Worm (Caenorhabditis elegans): ENCODE results near the gene agmo-1.

agmo-1 gene

ce11 chrIII:12773753-12774152 lies 24.6 kb downstream of the agmo-1 start:
- TF ChIP-seq blmp-1 (tag; optimal IDR thresholded peaks at IDR 0.05; ENCODE audit: insufficient read depth) (no peak), fos-1 (tag; optimal IDR thresholded peaks at IDR 0.05) (no peak), sma-3 (GFP tag; optimal IDR thresholded peaks at IDR 0.05) (no peak), nhr-23 (tag; optimal IDR thresholded peaks at IDR 0.05) (no peak), lin-13 (GFP tag; optimal IDR thresholded peaks at IDR 0.05) (no peak), skn-1 (tag; optimal IDR thresholded peaks at IDR 0.05) (no peak), nhr-11 (tag; optimal IDR thresholded peaks at IDR 0.05) (no peak), egl-27 (tag; optimal IDR thresholded peaks at IDR 0.05) (no peak), F13H6.1 (tag; optimal IDR thresholded peaks at IDR 0.05) (no peak)

- TF ChIP-seq nhr-6 (tag; optimal IDR thresholded peaks at IDR 0.05) (no peak), fos-1 (tag; optimal IDR thresholded peaks at IDR 0.05) (no peak), unc-39 (tag; optimal IDR thresholded peaks at IDR 0.05) (no peak), elt-3 (tag; optimal IDR thresholded peaks at IDR 0.05) (no peak), R02D3.7 (tag; optimal IDR thresholded peaks at IDR 0.05) (no peak), aly-2 (tag; optimal IDR thresholded peaks at IDR 0.05) (no peak), lsy-2 (tag; optimal IDR thresholded peaks at IDR 0.05) (no peak), crh-2 (tag; optimal IDR thresholded peaks at IDR 0.05) (no peak), ceh-82 (tag; optimal IDR thresholded peaks at IDR 0.05) (no peak), nhr-237 (tag; optimal IDR thresholded peaks at IDR 0.05) (no peak), egl-27 (tag; optimal IDR thresholded peaks at IDR 0.05) (no peak), mab-5 (tag; optimal IDR thresholded peaks at IDR 0.05) (no peak), ama-1 (optimal IDR thresholded peaks at IDR 0.05) (no peak), peb-1 (tag; optimal IDR thresholded peaks at IDR 0.05) (no peak), sem-4 (tag; optimal IDR thresholded peaks at IDR 0.05) (no peak), gmeb-1 (tag; optimal IDR thresholded peaks at IDR 0.05) (no peak), sma-3 (GFP tag; optimal IDR thresholded peaks at IDR 0.05) (no peak), snpc-4 (tag; optimal IDR thresholded peaks at IDR 0.05) (no peak), nhr-21 (tag; optimal IDR thresholded peaks at IDR 0.05) (no peak), ztf-11 (tag; optimal IDR thresholded peaks at IDR 0.05) (no peak)
These were observed 34.1 kb downstream of the agmo-1 start, which contains the start of the genes irld-19 and irld-61 for ce11 chrIII:12764241-12764640. irld-19 (minus strand) TSS chrIII:12764341. irld-61 (plus strand) TSS chrIII:12764553.

- no peak for TF ChIP-seq nhr-237 (tag; optimal IDR thresholded peaks at IDR 0.05)
- TF ChIP-seq dmd-4 (tag; optimal IDR thresholded peaks at IDR 0.05): no peak
- no peak for TF ChIP-seq lsy-2 (tag; optimal IDR thresholded peaks at IDR 0.05)
- no peak for TF ChIP-seq F13H6.1 (tag; optimal IDR thresholded peaks at IDR 0.05)
- no peak for TF ChIP-seq lin-13 (GFP tag; optimal IDR thresholded peaks at IDR 0.05)
- TF ChIP-seq fos-1 (tag; optimal IDR thresholded peaks at IDR 0.05): no peak
- no peak for TF ChIP-seq alr-1 (tag; optimal IDR thresholded peaks at IDR 0.05)
- no peak for TF ChIP-seq ztf-1 (GFP tag; conservative IDR thresholded peaks at IDR 0.05)
- no peak for TF ChIP-seq mab-5 (tag; optimal IDR thresholded peaks at IDR 0.05)
- no peak for TF ChIP-seq mbf-1 (tag; optimal IDR thresholded peaks at IDR 0.05)
- no peak for TF ChIP-seq peb-1 (tag; optimal IDR thresholded peaks at IDR 0.05)
- no peak for TF ChIP-seq mdl-1 (tag; optimal IDR thresholded peaks at IDR 0.05)
- no peak for TF ChIP-seq ceh-16 (tag; optimal IDR thresholded peaks at IDR 0.05)
- no peak for TF ChIP-seq nhr-12 (tag; optimal IDR thresholded peaks at IDR 0.05)
These were observed 41.0 kb downstream of the agmo-1 start, which contains the start of gene srw-9 for ce11 chrIII:12757367-12757766. srw-9 (plus strand) TSS chrIII:12757667.

ce11 chrIII:12755048-12755447 lies 43.3 kb downstream of the agmo-1 start, which contains the start of gene srw-10:
srw-10 (plus strand) TSS chrIII:12755348.
- TF ChIP-seq nhr-21 (tag; optimal IDR thresholded peaks at IDR 0.05) (no peak), skn-1 (tag; optimal IDR thresholded peaks at IDR 0.05) (no peak), mdl-1 (tag; optimal IDR thresholded peaks at IDR 0.05) (no peak), ztf-4 (tag; optimal IDR thresholded peaks at IDR 0.05) (no peak), mab-5 (tag; optimal IDR thresholded peaks at IDR 0.05) (no peak), nhr-129 (tag; optimal IDR thresholded peaks at IDR 0.05) (no peak), unc-39 (tag; optimal IDR thresholded peaks at IDR 0.05) (no peak), C34F6.9 (tag; optimal IDR thresholded peaks at IDR 0.05) (no peak), crh-2 (tag; optimal IDR thresholded peaks at IDR 0.05) (no peak)

- TF ChIP-seq crh-2 (tag; optimal IDR thresholded peaks at IDR 0.05) (no peak), mbf-1 (tag; optimal IDR thresholded peaks at IDR 0.05) (no peak), mab-5 (tag; optimal IDR thresholded peaks at IDR 0.05) (no peak)
These were observed 47.5 kb downstream of the agmo-1 start, which contains the start of the genes irld-60 and irld-20 for ce11 chrIII:12750831-12751230. irld-60 (minus strand) TSS chrIII:12750931. irld-20 (plus strand) TSS chrIII:12751109.
